Worm (Caenorhabditis elegans) whole organism, L4 larva: ENCODE measurements around the gene K09C4.5.

Experiments
- F49E8.2 ChIP-seq: sonication (generic microtip); optimal IDR thresholded peaks from 2 replicates; lab custom pipeline; 2016; ENCODE audit warnings: missing compliant biosample characterization, mild to moderate bottlenecking, missing genetic modification characterization, borderline replicate concordance
- Y105C5A.15 ChIP-seq: fragments of 200-800 bp; sonication (Bioruptor generic); IDR thresholded peaks from 2 replicates; pipeline ENCODE4 v1.3.6; 2022; ENCODE audit warnings: missing genetic modification characterization, missing compliant biosample characterization
- ceh-28 ChIP-seq: fragments of 150-350 bp; optimal IDR thresholded peaks from 2 replicates; lab custom pipeline; 2014; ENCODE audit warnings: missing biosample characterization, missing genetic modification reagents, missing genetic modification characterization
- fos-1 ChIP-seq: fragments of 150-350 bp; optimal IDR thresholded peaks from 2 replicates; lab custom pipeline; 2014; ENCODE audit warnings: missing biosample characterization, missing genetic modification characterization
- nhr-77 ChIP-seq: fragments of 150-350 bp; optimal IDR thresholded peaks from 2 replicates; lab custom pipeline; 2014; ENCODE audit warnings: missing biosample characterization, missing genetic modification characterization

ce11 chrX:3290147-3290546 is 7.7 kb downstream of the K09C4.5 start:
- TF ChIP-seq nhr-77 (tag; lab: Kevin White, UChicago) (peak; percentile 79), Y105C5A.15 (GFP tag; lab: Robert Waterston, UW) (no peak), F49E8.2 (no peak), ceh-28 (tag; lab: Kevin White, UChicago) (no peak), fos-1 (tag; lab: Kevin White, UChicago) (no peak)
